Fruit fly (Drosophila melanogaster): ENCODE data around the gene Est-6.

The Est-6 gene

DNA sequence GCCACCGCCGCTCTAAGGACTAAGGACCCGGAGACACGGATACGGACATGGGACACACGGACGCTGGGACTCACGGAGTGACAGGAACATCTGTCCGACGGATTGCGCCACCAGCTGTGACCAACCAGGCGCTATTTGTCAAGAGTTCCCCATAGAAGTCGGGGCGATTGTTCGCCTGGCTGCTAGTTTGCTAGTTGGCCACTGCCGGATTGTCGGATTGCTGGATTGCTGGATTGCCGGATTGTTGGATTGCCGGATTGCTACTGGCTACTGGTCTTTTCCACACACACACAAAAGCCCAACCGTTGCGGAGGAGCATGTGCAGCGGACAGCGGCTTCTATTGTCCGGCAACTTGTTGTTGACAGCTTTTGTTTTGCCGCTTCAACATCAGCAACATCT, 38.6 kb downstream of the Est-6 start:
- no peak for TF ChIP-seq CG11294 (GFP tag; IDR thresholded peaks at IDR 0.05)
- TF ChIP-seq CG15336 (GFP tag; IDR thresholded peaks at IDR 0.05): no peak
- no peak for TF ChIP-seq CG8119 (GFP tag; IDR thresholded peaks at IDR 0.05)
- TF ChIP-seq Met (GFP tag; optimal IDR thresholded peaks at IDR 0.05): no peak
